Fruit fly (Drosophila melanogaster): Measurements from ENCODE around the gene obst-I.

DNA sequence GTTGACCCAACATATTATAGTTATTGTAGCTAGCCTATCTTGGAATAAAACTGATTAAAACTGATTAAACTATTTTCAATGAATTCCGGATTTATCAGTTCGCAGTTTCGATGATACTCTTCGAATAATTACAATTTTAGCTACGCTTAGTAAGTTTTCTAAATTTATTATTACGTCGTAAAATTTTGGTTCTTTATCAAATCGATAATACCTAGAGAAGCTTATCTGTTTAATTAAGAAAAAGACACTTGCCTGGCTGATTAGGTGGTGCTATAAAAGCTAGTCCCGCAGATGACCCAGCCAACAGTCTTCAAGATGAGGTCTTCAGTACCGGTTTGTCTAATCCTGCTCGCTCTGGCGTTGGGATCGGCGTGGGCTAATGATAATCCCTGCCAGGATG is 867 bp downstream of the obst-I start, which contains the start of gene CG32302:
- no peak for TF ChIP-seq psq (optimal IDR thresholded peaks at IDR 0.05)
- TF ChIP-seq usp (GFP tag; optimal IDR thresholded peaks at IDR 0.05), result no peak
- TF ChIP-seq CG8478 (optimal IDR thresholded peaks at IDR 0.05), result no peak
